Fruit fly (Drosophila melanogaster) whole organism, embryonic: ENCODE data around the gene Sec13.

Experiments used
- ATbp ChIP-seq: fragments of 200-800 bp; sonication (Bioruptor generic); optimal IDR thresholded peaks from 2 replicates; lab custom pipeline; 2017; ENCODE audit warnings: missing biosample characterization, mild to moderate bottlenecking, missing genetic modification characterization, missing genetic modification reagents
- CG1024 ChIP-seq: fragments of 200-800 bp; sonication (Bioruptor generic); IDR thresholded peaks from 2 replicates; pipeline ENCODE4 v1.3.6; 2022; ENCODE audit warnings: missing biosample characterization, missing genetic modification characterization
- CG10267 ChIP-seq: fragments of 200-800 bp; sonication (Bioruptor generic); optimal IDR thresholded peaks from 2 replicates; lab custom pipeline; 2018; ENCODE audit warnings: missing biosample characterization, mild to moderate bottlenecking, missing genetic modification characterization, moderate library complexity
- CG11504 ChIP-seq: fragments of 200-800 bp; sonication (Bioruptor generic); optimal IDR thresholded peaks from 3 replicates; lab custom pipeline; 2019; ENCODE audit warnings: missing biosample characterization, mild to moderate bottlenecking, missing genetic modification characterization, moderate library complexity
- CG13287 ChIP-seq: fragments of 200-800 bp; sonication (Bioruptor generic); IDR thresholded peaks from 2 replicates; pipeline ENCODE4 v1.3.6; 2022; ENCODE audit warnings: missing biosample characterization, missing genetic modification characterization; ENCODE audit not compliant: partially characterized antibody
- CG13775 ChIP-seq: fragments of 200-800 bp; sonication (Bioruptor generic); optimal IDR thresholded peaks from 3 replicates; lab custom pipeline; 2017; ENCODE audit warnings: missing biosample characterization, mild to moderate bottlenecking, missing genetic modification characterization
- CG15073 ChIP-seq: fragments of 200-800 bp; sonication (Bioruptor generic); optimal IDR thresholded peaks from 2 replicates; lab custom pipeline; 2016; ENCODE audit warnings: missing biosample characterization, missing genetic modification characterization
- CG15479 ChIP-seq: fragments of 200-800 bp; sonication (Bioruptor generic); optimal IDR thresholded peaks from 3 replicates; lab custom pipeline; 2019; ENCODE audit warnings: missing biosample characterization, mild to moderate bottlenecking, missing genetic modification characterization, moderate library complexity
- CG18476 ChIP-seq: fragments of 200-800 bp; sonication (Bioruptor generic); optimal IDR thresholded peaks from 2 replicates; lab custom pipeline; 2016; ENCODE audit warnings: missing biosample characterization, mild to moderate bottlenecking, missing genetic modification characterization
- CG18764 ChIP-seq: fragments of 200-800 bp; sonication (Bioruptor generic); optimal IDR thresholded peaks from 3 replicates; lab custom pipeline; 2016; ENCODE audit warnings: missing biosample characterization, missing genetic modification characterization
- CG31224 ChIP-seq: fragments of 200-800 bp; sonication (Bioruptor generic); IDR thresholded peaks from 2 replicates; pipeline ENCODE4 v1.3.6; 2022; ENCODE audit warnings: missing biosample characterization, missing genetic modification characterization
- CG43689 ChIP-seq: fragments of 200-800 bp; sonication (Bioruptor generic); IDR thresholded peaks from 2 replicates; pipeline ENCODE4 v1.3.6; 2022; ENCODE audit warnings: missing biosample characterization, missing genetic modification characterization
- CG5180 ChIP-seq: fragments of 200-800 bp; sonication (Bioruptor generic); optimal IDR thresholded peaks from 3 replicates; lab custom pipeline; 2017; ENCODE audit warnings: missing biosample characterization, missing genetic modification characterization, mild to moderate bottlenecking, moderate library complexity, missing genetic modification reagents
- CG6175 ChIP-seq: fragments of 200-800 bp; sonication (Bioruptor generic); IDR thresholded peaks from 3 replicates; pipeline ENCODE4 v1.3.6; 2022; ENCODE audit warnings: missing biosample characterization, missing genetic modification characterization
- CG7271 ChIP-seq: fragments of 200-800 bp; sonication (Bioruptor generic); optimal IDR thresholded peaks from 2 replicates; lab custom pipeline; 2018; ENCODE audit warnings: missing biosample characterization, mild to moderate bottlenecking, missing genetic modification characterization, moderate library complexity
- CG7745 ChIP-seq: fragments of 200-800 bp; sonication (Bioruptor generic); optimal IDR thresholded peaks from 2 replicates; lab custom pipeline; 2018; ENCODE audit warnings: missing biosample characterization, mild to moderate bottlenecking, missing genetic modification characterization, moderate library complexity
- CG7963 ChIP-seq: fragments of 200-800 bp; sonication (Bioruptor generic); IDR thresholded peaks from 3 replicates; pipeline ENCODE4 v1.3.6; 2022; ENCODE audit warnings: missing biosample characterization, missing genetic modification characterization; ENCODE audit not compliant: partially characterized antibody
- CG8089 ChIP-seq: fragments of 200-800 bp; sonication (Bioruptor generic); optimal IDR thresholded peaks from 3 replicates; lab custom pipeline; 2016; ENCODE audit warnings: missing biosample characterization, missing genetic modification characterization
- CG8388 ChIP-seq: fragments of 200-800 bp; sonication (Bioruptor generic); optimal IDR thresholded peaks from 2 replicates; lab custom pipeline; 2019; ENCODE audit warnings: missing biosample characterization, mild to moderate bottlenecking, missing genetic modification characterization, moderate library complexity
- CG9215 ChIP-seq: fragments of 200-800 bp; sonication (Bioruptor generic); IDR thresholded peaks from 2 replicates; pipeline ENCODE4 v1.3.6; 2022; ENCODE audit warnings: missing biosample characterization, missing genetic modification characterization
- CG9609 ChIP-seq: fragments of 200-800 bp; sonication (Bioruptor generic); optimal IDR thresholded peaks from 3 replicates; lab custom pipeline; 2016; ENCODE audit warnings: missing biosample characterization, missing genetic modification characterization
- Dad ChIP-seq: fragments of 200-800 bp; sonication (Bioruptor generic); optimal IDR thresholded peaks from 3 replicates; lab custom pipeline; 2016; ENCODE audit warnings: missing biosample characterization, missing genetic modification characterization
- Doc3 ChIP-seq: fragments of 200-800 bp; sonication (Bioruptor generic); IDR thresholded peaks from 3 replicates; pipeline ENCODE4 v1.3.6; 2022; ENCODE audit warnings: missing biosample characterization, missing genetic modification characterization; ENCODE audit not compliant: partially characterized antibody
- Fer1 ChIP-seq: fragments of 200-800 bp; sonication (Bioruptor generic); optimal IDR thresholded peaks from 2 replicates; lab custom pipeline; 2017; ENCODE audit warnings: missing biosample characterization, mild to moderate bottlenecking, missing genetic modification characterization
- Fer2 ChIP-seq: fragments of 200-800 bp; sonication (Bioruptor generic); optimal IDR thresholded peaks from 2 replicates; lab custom pipeline; 2018; ENCODE audit warnings: missing biosample characterization, mild to moderate bottlenecking, missing genetic modification characterization, moderate library complexity
- GATAe ChIP-seq: fragments of 200-800 bp; sonication (Bioruptor generic); conservative IDR thresholded peaks from 2 replicates; pipeline ENCODE4 v1.3.6; 2022; ENCODE audit warnings: missing biosample characterization, missing genetic modification characterization
- Hr78 ChIP-seq, 2 experiments: fragments of 200-800 bp in 1 of 2; fragments of >200 bp in 1 of 2; sonication (Bioruptor generic) in 1 of 2; optimal IDR thresholded peaks; 2 replicates each; lab custom pipeline; 2017 to 2019; ENCODE audit warnings: missing biosample characterization in 2 of 2, missing genetic modification characterization in 2 of 2, mild to moderate bottlenecking in 1 of 2, moderate library complexity in 1 of 2
- Hsf ChIP-seq: fragments of 200-800 bp; sonication (Bioruptor generic); optimal IDR thresholded peaks from 3 replicates; lab custom pipeline; 2016; ENCODE audit warnings: missing biosample characterization, missing genetic modification characterization
- Scr ChIP-seq: fragments of 200-800 bp; sonication (Bioruptor generic); IDR thresholded peaks from 2 replicates; pipeline ENCODE4 v1.3.6; 2022; ENCODE audit warnings: missing biosample characterization, missing genetic modification characterization; ENCODE audit not compliant: partially characterized antibody
- Side ChIP-seq: fragments of 200-800 bp; sonication (Bioruptor generic); optimal IDR thresholded peaks from 2 replicates; lab custom pipeline; 2016; ENCODE audit warnings: missing biosample characterization, missing genetic modification characterization
- amos ChIP-seq: fragments of 200-800 bp; sonication (Bioruptor generic); IDR thresholded peaks from 2 replicates; pipeline ENCODE4 v1.3.6; 2022; ENCODE audit warnings: missing biosample characterization, missing genetic modification characterization; ENCODE audit not compliant: partially characterized antibody
- ara ChIP-seq: fragments of 200-800 bp; sonication (Bioruptor generic); IDR thresholded peaks from 2 replicates; pipeline ENCODE4 v1.3.6; 2022; ENCODE audit warnings: missing biosample characterization, missing genetic modification characterization
- chif ChIP-seq, 2 experiments: fragments of 200-800 bp; sonication (Bioruptor generic); optimal IDR thresholded peaks; 3 replicates each; lab custom pipeline; 2016; ENCODE audit warnings: missing biosample characterization in 2 of 2, missing genetic modification characterization in 2 of 2
- ewg ChIP-seq: fragments of 200-800 bp; sonication (Bioruptor generic); optimal IDR thresholded peaks from 3 replicates; lab custom pipeline; 2017; ENCODE audit warnings: mild to moderate bottlenecking, missing biosample characterization, missing genetic modification reagents, missing genetic modification characterization
- fd64A ChIP-seq: fragments of 200-800 bp; sonication (Bioruptor generic); optimal IDR thresholded peaks from 3 replicates; lab custom pipeline; 2018; ENCODE audit warnings: missing biosample characterization, mild to moderate bottlenecking, missing genetic modification characterization
- fd96Cb ChIP-seq: fragments of 200-800 bp; sonication (Bioruptor generic); optimal IDR thresholded peaks from 2 replicates; lab custom pipeline; 2018; ENCODE audit warnings: missing biosample characterization, mild to moderate bottlenecking, missing genetic modification characterization, moderate library complexity
- gcm2 ChIP-seq: fragments of 200-800 bp; sonication (Bioruptor generic); optimal IDR thresholded peaks from 2 replicates; lab custom pipeline; 2016; ENCODE audit warnings: missing biosample characterization, missing genetic modification characterization
- hb ChIP-seq: fragments of 200-800 bp; sonication (Bioruptor generic); IDR thresholded peaks from 3 replicates; pipeline ENCODE4 v1.3.6; 2022; ENCODE audit warnings: missing biosample characterization, missing genetic modification characterization; ENCODE audit not compliant: partially characterized antibody
- hth ChIP-seq: fragments of >200 bp; optimal IDR thresholded peaks from 2 replicates; lab custom pipeline; 2017; ENCODE audit warnings: inconsistent platforms
- knrl ChIP-seq: fragments of 200-800 bp; sonication (Bioruptor generic); IDR thresholded peaks from 3 replicates; pipeline ENCODE4 v1.3.6; 2022; ENCODE audit warnings: missing biosample characterization, missing genetic modification characterization; ENCODE audit not compliant: partially characterized antibody
- luna ChIP-seq: fragments of 200-800 bp; sonication (Bioruptor generic); optimal IDR thresholded peaks from 2 replicates; lab custom pipeline; 2016; ENCODE audit warnings: missing biosample characterization, missing genetic modification characterization
- oc ChIP-seq: fragments of 200-800 bp; sonication (Bioruptor generic); optimal IDR thresholded peaks from 2 replicates; lab custom pipeline; 2018; ENCODE audit warnings: missing biosample characterization, mild to moderate bottlenecking, missing genetic modification characterization, moderate library complexity
- odd ChIP-seq: fragments of 200-800 bp; sonication (Bioruptor generic); optimal IDR thresholded peaks from 2 replicates; lab custom pipeline; 2017; ENCODE audit warnings: missing biosample characterization, mild to moderate bottlenecking, missing genetic modification characterization
- pho ChIP-seq: fragments of 200-800 bp; sonication (Bioruptor generic); optimal IDR thresholded peaks from 2 replicates; lab custom pipeline; 2016; ENCODE audit warnings: missing biosample characterization, missing genetic modification characterization
- ranshi ChIP-seq: fragments of 200-800 bp; sonication (Bioruptor generic); IDR thresholded peaks from 2 replicates; pipeline ENCODE4 v1.3.6; 2022; ENCODE audit warnings: missing biosample characterization, missing genetic modification characterization
- ro ChIP-seq: fragments of 200-800 bp; sonication (Bioruptor generic); IDR thresholded peaks from 2 replicates; pipeline ENCODE4 v1.3.6; 2022; ENCODE audit warnings: missing biosample characterization, missing genetic modification characterization
- sc ChIP-seq, 3 experiments: fragments of >200 bp in 2 of 3; fragments of 200-800 bp in 1 of 3; sonication (Bioruptor generic) in 1 of 3; optimal IDR thresholded peaks; 2 replicates in 2 of 3; 3 replicates in 1 of 3; lab custom pipeline; 2017; ENCODE audit warnings: mild to moderate bottlenecking in 1 of 3, missing biosample characterization in 1 of 3, missing genetic modification characterization in 1 of 3, missing genetic modification reagents in 1 of 3
- tin ChIP-seq: fragments of 200-800 bp; sonication (Bioruptor generic); optimal IDR thresholded peaks from 3 replicates; lab custom pipeline; 2016; ENCODE audit warnings: missing biosample characterization, missing genetic modification characterization
- trem ChIP-seq: fragments of 200-800 bp; optimal IDR thresholded peaks from 3 replicates; lab custom pipeline; 2019; ENCODE audit warnings: missing biosample characterization, mild to moderate bottlenecking, missing genetic modification characterization, moderate library complexity
- wdn ChIP-seq: fragments of 200-800 bp; sonication (Bioruptor generic); IDR thresholded peaks from 2 replicates; pipeline ENCODE4 v1.3.6; 2022; ENCODE audit warnings: missing biosample characterization, missing genetic modification characterization

Gene Sec13

DNA sequence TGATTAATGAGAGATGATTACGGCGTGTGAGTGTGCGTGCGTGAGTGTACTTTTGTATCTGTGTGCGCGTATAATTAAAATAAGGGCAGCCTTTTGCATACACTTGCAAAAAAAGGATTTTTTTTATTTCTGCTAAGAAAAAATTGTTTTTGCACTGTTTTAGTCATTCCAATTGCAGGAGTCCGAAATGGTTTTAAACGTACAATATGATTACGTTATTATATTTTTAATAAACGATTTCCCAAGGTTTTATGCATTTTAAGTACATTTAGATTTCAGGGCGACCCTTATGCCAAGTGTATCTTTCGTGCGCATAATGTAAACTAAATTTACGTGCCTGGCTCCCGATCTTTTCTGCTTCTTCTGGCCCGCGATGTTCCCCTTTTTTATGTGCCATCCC lies 21.2 kb upstream of the Sec13 start (continued):
- no peak for TF ChIP-seq hth (lab: Kevin White, UChicago)
- TF ChIP-seq GATAe = no peak
- TF ChIP-seq trem (tag; lab: Kevin White, UChicago) = no peak
- TF ChIP-seq ara (GFP tag; lab: Robert Waterston, UW) = no peak
- TF ChIP-seq Dad (GFP tag; lab: Kevin White, UChicago) = no peak
- no peak for TF ChIP-seq CG15479 (GFP tag; lab: Kevin White, UChicago)
- no peak for TF ChIP-seq CG9609 (GFP tag; lab: Kevin White, UChicago)
- TF ChIP-seq amos (GFP tag; lab: Robert Waterston, UW) = no peak
- TF ChIP-seq fd64A (GFP tag; lab: Kevin White, UChicago) = no peak
- no peak for TF ChIP-seq gcm2 (GFP tag; lab: Kevin White, UChicago)
- no peak for TF ChIP-seq oc (tag; lab: Kevin White, UChicago)
- no peak for TF ChIP-seq odd (GFP tag; lab: Kevin White, UChicago)
- no peak for TF ChIP-seq CG8089
- TF ChIP-seq ewg (GFP tag; lab: Kevin White, UChicago) = no peak
- TF ChIP-seq CG43689 (GFP tag; lab: Robert Waterston, UW) = 0 out of 2 replicates have a peak, but pooled peaks have one; percentile 33
- no peak for TF ChIP-seq CG7963 (GFP tag; lab: Robert Waterston, UW)
- peak; percentile 22 for TF ChIP-seq luna
- TF ChIP-seq wdn (GFP tag; lab: Robert Waterston, UW) = peak; percentile 38; the same call in 1 of the 2 replicates
- no peak for TF ChIP-seq ro (GFP tag; lab: Robert Waterston, UW)
- peak; percentile 47 for TF ChIP-seq Fer1 (GFP tag; lab: Kevin White, UChicago)
- no peak for TF ChIP-seq tin (GFP tag; lab: Kevin White, UChicago)
- TF ChIP-seq Hr78 (GFP tag; optimal IDR thresholded peaks at IDR 0.05; lab: Kevin White, UChicago) = no peak
- no peak for TF ChIP-seq knrl (GFP tag; lab: Robert Waterston, UW)
- TF ChIP-seq ranshi (GFP tag; lab: Robert Waterston, UW) = peak; percentile 48; the same call in 1 of the 2 replicates
- TF ChIP-seq CG11504 (tag; lab: Kevin White, UChicago) = peak; percentile 50
- 0 out of 2 replicates have a peak, but pooled peaks have one; percentile 43 for TF ChIP-seq CG31224
- TF ChIP-seq CG5180 = no peak
- TF ChIP-seq hb = no peak
- peak; percentile 42 for TF ChIP-seq CG13775 (GFP tag; lab: Kevin White, UChicago)
- peak in 1 of 2 experiments; percentile 14 for TF ChIP-seq chif (GFP tag; optimal IDR thresholded peaks at IDR 0.05; lab: Kevin White, UChicago)
- no peak for TF ChIP-seq CG15073 (GFP tag; lab: Kevin White, UChicago)
- no peak for TF ChIP-seq CG7745 (tag; lab: Kevin White, UChicago)
- TF ChIP-seq Doc3 (GFP tag; lab: Robert Waterston, UW) = no peak
- no peak for TF ChIP-seq CG1024 (GFP tag; lab: Robert Waterston, UW)
- TF ChIP-seq CG10267 (tag; lab: Kevin White, UChicago) = no peak
- TF ChIP-seq sc (optimal IDR thresholded peaks at IDR 0.05; lab: Kevin White, UChicago) = no peak
- no peak for TF ChIP-seq sc (GFP tag; optimal IDR thresholded peaks at IDR 0.05; lab: Kevin White, UChicago)
- peak; percentile 48 for TF ChIP-seq pho (GFP tag; lab: Kevin White, UChicago)
- TF ChIP-seq Side (GFP tag; lab: Kevin White, UChicago) = no peak
- TF ChIP-seq CG18764 (GFP tag; lab: Kevin White, UChicago) = no peak
- TF ChIP-seq Fer2 = no peak
- TF ChIP-seq fd96Cb (tag; lab: Kevin White, UChicago) = peak; percentile 7
- TF ChIP-seq CG18476 (GFP tag; lab: Kevin White, UChicago) = no peak
- no peak for TF ChIP-seq Scr (GFP tag; lab: Robert Waterston, UW)
- TF ChIP-seq CG6175 (GFP tag; lab: Robert Waterston, UW) = no peak
- TF ChIP-seq CG8388 (GFP tag; lab: Kevin White, UChicago) = no peak
- TF ChIP-seq CG9215 (GFP tag; lab: Robert Waterston, UW) = peak; percentile 37; the same call in 1 of the 2 replicates
- no peak for TF ChIP-seq CG13287 (GFP tag; lab: Robert Waterston, UW)
- peak; percentile 31 for TF ChIP-seq Hsf (GFP tag; lab: Kevin White, UChicago)
- no peak for TF ChIP-seq CG7271 (tag; lab: Kevin White, UChicago)
- no peak for TF ChIP-seq ATbp (GFP tag; lab: Kevin White, UChicago)
